Fruit fly (Drosophila melanogaster): ENCODE measurements around the gene CG42504.

The CG42504 gene

DNA sequence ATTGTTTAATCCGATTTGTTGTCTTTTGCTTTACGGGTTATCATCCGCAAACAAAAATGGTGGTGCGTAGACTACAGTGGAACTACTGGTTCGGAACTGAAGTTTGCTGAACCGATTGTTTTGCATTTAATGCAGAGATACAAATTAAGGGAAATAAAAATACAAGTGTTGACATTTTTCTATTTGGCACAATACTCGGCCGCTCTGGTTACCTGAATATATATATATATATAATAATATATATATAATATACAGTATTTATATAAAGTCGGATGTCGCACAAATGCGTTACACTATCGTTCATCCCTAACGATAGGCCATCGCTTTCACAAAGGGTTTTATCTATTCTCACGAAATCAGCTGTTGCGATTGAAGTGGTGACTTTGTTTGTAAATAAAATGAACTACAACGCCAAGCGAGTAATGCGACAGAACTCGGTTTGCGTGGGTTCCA, 14.7 kb downstream of the CG42504 start, which contains the start of the genes DCAF12 and Spt3 (continued):
- TF ChIP-seq CG6254 (GFP tag; optimal IDR thresholded peaks at IDR 0.05) (peak; percentile 53), CG8359 (GFP tag; optimal IDR thresholded peaks at IDR 0.05; ENCODE audit: borderline replicate concordance) (peak; percentile 40), unc-4 (GFP tag; IDR thresholded peaks at IDR 0.05; ENCODE audit: partially characterized antibody) (peak; percentile 87), eyg (GFP tag; optimal IDR thresholded peaks at IDR 0.05) (peak; percentile 47), hbn (GFP tag; IDR thresholded peaks at IDR 0.05; ENCODE audit: partially characterized antibody) (peak; percentile 76), nerfin-1 (tag; optimal IDR thresholded peaks at IDR 0.05) (peak; percentile 54), knrl (GFP tag; IDR thresholded peaks at IDR 0.05; ENCODE audit: partially characterized antibody) (peak; percentile 99), ems (GFP tag; optimal IDR thresholded peaks at IDR 0.05) (peak; percentile 78), Ets65A (GFP tag) (no peak), CG3847 (GFP tag; IDR thresholded peaks at IDR 0.05) (peak; percentile 63), ewg (GFP tag; optimal IDR thresholded peaks at IDR 0.05) (peak; percentile 35), mirr (GFP tag; optimal IDR thresholded peaks at IDR 0.05) (no peak), CG6272 (GFP tag; IDR thresholded peaks at IDR 0.05) (peak; percentile 72), schlank (tag; optimal IDR thresholded peaks at IDR 0.05) (no peak), lilli (GFP tag; optimal IDR thresholded peaks at IDR 0.05) (peak; percentile 12), pnt (GFP tag; optimal IDR thresholded peaks at IDR 0.05) (no peak), Blimp-1 (GFP tag; optimal IDR thresholded peaks at IDR 0.05) (peak; percentile 48), mld (GFP tag; IDR thresholded peaks at IDR 0.05; ENCODE audit: partially characterized antibody) (peak; percentile 72; the same call in 1 of the 3 replicates), CG12299 (tag; optimal IDR thresholded peaks at IDR 0.05) (peak; percentile 1), HLH3B (GFP tag; IDR thresholded peaks at IDR 0.05) (peak; percentile 19; the same call in 1 of the 2 replicates), lbe (GFP tag; optimal IDR thresholded peaks at IDR 0.05) (no peak), tna (GFP tag; IDR thresholded peaks at IDR 0.05; ENCODE audit: partially characterized antibody) (peak; percentile 82), CG16813 (GFP tag; IDR thresholded peaks at IDR 0.05; ENCODE audit: partially characterized antibody) (peak; percentile 96), Bteb2 (GFP tag; optimal IDR thresholded peaks at IDR 0.05) (no peak), CG8089 (GFP tag; optimal IDR thresholded peaks at IDR 0.05) (no peak), Aef1 (GFP tag; IDR thresholded peaks at IDR 0.05) (peak; percentile 56), CG10267 (tag; optimal IDR thresholded peaks at IDR 0.05) (peak; percentile 70), dati (GFP tag; IDR thresholded peaks at IDR 0.05) (no peak), HHEX (GFP tag; optimal IDR thresholded peaks at IDR 0.05) (no peak), MBD-R2 (GFP tag; IDR thresholded peaks at IDR 0.05) (peak; percentile 92), E2f2 (GFP tag; IDR thresholded peaks at IDR 0.05) (no peak), CrebB (tag; optimal IDR thresholded peaks at IDR 0.05) (no peak), CG3163 (GFP tag; optimal IDR thresholded peaks at IDR 0.05) (no peak), Nf-YB (GFP tag; optimal IDR thresholded peaks at IDR 0.05) (peak; percentile 11), tin (GFP tag; optimal IDR thresholded peaks at IDR 0.05) (peak; percentile 12), wdn (GFP tag; IDR thresholded peaks at IDR 0.05) (0 out of 2 replicates have a peak, but pooled peaks have one; percentile 21), CG11723 (GFP tag; optimal IDR thresholded peaks at IDR 0.05) (no peak), unpg (GFP tag; optimal IDR thresholded peaks at IDR 0.05) (no peak), CG12391 (tag; optimal IDR thresholded peaks at IDR 0.05) (peak; percentile 76), prd (optimal IDR thresholded peaks at IDR 0.05) (no peak), prd (GFP tag; IDR thresholded peaks at IDR 0.05) (peak; percentile 69; the same call in 2 of the 3 replicates), Nf-YC (tag; optimal IDR thresholded peaks at IDR 0.05) (no peak), ssp (GFP tag; IDR thresholded peaks at IDR 0.05) (peak; percentile 47), CG31224 (GFP tag; IDR thresholded peaks at IDR 0.05) (0 out of 2 replicates have a peak, but pooled peaks have one; percentile 35), CG11085 (GFP tag; IDR thresholded peaks at IDR 0.05) (no peak), CG7745 (tag; optimal IDR thresholded peaks at IDR 0.05) (no peak), CG14965 (GFP tag; optimal IDR thresholded peaks at IDR 0.05; ENCODE audit: borderline replicate concordance) (no peak), sens-2 (GFP tag; IDR thresholded peaks at IDR 0.05) (no peak), CG15601 (tag; optimal IDR thresholded peaks at IDR 0.05) (peak; percentile 64), CG13775 (GFP tag; optimal IDR thresholded peaks at IDR 0.05) (peak; percentile 66)
